Fruit fly (Drosophila melanogaster) whole organism, pupa: ENCODE measurements around the gene Rpn5.

Source experiments
- CG32121 ChIP-seq: fragments of 200-800 bp; sonication (Bioruptor generic); IDR thresholded peaks from 2 replicates; pipeline ENCODE4 v1.3.6; 2022; ENCODE audit warnings: missing biosample characterization, missing genetic modification characterization
- Pif1A ChIP-seq: fragments of 200-800 bp; sonication (Bioruptor generic); optimal IDR thresholded peaks from 3 replicates; lab custom pipeline; 2016; ENCODE audit warnings: missing biosample characterization, missing genetic modification characterization
- Pif1B ChIP-seq: fragments of 200-800 bp; sonication (Bioruptor generic); optimal IDR thresholded peaks from 3 replicates; lab custom pipeline; 2016; ENCODE audit warnings: missing biosample characterization, missing genetic modification characterization

dm6 chr3R:5832345-5832981, 43.2 kb downstream of the Rpn5 start:
- TF ChIP-seq Pif1A (GFP tag; lab: Kevin White, UChicago) (no peak), CG32121 (GFP tag; lab: Robert Waterston, UW) (no peak), Pif1B (no peak)
